Fruit fly (Drosophila melanogaster): ENCODE data around the gene Mettl14.

Mettl14 gene

DNA sequence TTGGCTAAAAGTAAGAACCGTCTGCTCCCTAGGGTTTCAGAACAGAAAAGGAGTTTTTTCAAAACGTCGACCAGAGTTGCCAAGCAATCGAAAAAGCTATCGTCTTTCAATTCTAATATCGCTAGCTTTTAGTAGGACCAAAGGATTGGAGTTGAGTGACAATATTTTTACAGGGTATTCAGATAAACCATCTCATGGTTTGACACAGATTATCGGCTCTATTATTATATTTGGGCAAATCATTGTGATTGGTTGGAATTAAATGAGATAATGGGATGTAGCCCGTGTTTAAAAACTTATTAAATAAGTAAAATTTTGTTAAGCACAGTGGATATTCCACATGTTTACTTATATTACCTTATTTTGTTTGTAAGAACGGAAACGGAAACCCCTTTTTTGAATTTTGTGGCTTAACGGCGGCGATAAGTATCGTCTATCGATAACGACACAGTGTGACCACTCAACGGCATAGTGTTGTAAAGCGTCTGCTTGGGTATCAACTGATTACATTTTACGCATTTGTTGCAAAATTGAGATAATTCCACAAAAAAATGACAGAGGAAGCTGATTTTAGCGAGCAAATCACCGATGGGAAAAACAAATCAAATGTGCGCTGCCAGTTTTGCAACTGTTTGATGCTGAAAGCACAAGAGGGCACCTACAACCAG is 11.8 kb downstream of the Mettl14 start, which contains the start of the genes mtsh and strat (continued):
- TF ChIP-seq knrl (GFP tag; IDR thresholded peaks at IDR 0.05; ENCODE audit: partially characterized antibody): peak; percentile 48; the same call in 2 of the 3 replicates
- TF ChIP-seq emc (GFP tag; optimal IDR thresholded peaks at IDR 0.05): no peak
- TF ChIP-seq CG4360 (GFP tag; IDR thresholded peaks at IDR 0.05): no peak; the same call in 1 of the 2 replicates
- no peak for TF ChIP-seq CG15073 (GFP tag; optimal IDR thresholded peaks at IDR 0.05)
- peak; percentile 28 for TF ChIP-seq chn (GFP tag; optimal IDR thresholded peaks at IDR 0.05)
- peak; percentile 79 for TF ChIP-seq zen (tag; optimal IDR thresholded peaks at IDR 0.05)
- TF ChIP-seq CG16815 (GFP tag; optimal IDR thresholded peaks at IDR 0.05): no peak
- TF ChIP-seq Aef1 (GFP tag; IDR thresholded peaks at IDR 0.05): no peak
- no peak for TF ChIP-seq CG6854 (GFP tag; optimal IDR thresholded peaks at IDR 0.05)
- peak; percentile 70 for TF ChIP-seq Asciz (GFP tag; optimal IDR thresholded peaks at IDR 0.05)
- peak; percentile 65 for TF ChIP-seq HHEX (GFP tag; optimal IDR thresholded peaks at IDR 0.05)
- peak; percentile 62 for TF ChIP-seq Sry-δ (GFP tag; optimal IDR thresholded peaks at IDR 0.05)
- no peak for TF ChIP-seq CG6689 (GFP tag; IDR thresholded peaks at IDR 0.05)
- peak; percentile 23 for TF ChIP-seq Dip3 (GFP tag; optimal IDR thresholded peaks at IDR 0.05)
- no peak for TF ChIP-seq sens-2 (GFP tag; IDR thresholded peaks at IDR 0.05)
- no peak for TF ChIP-seq CG9609 (GFP tag; optimal IDR thresholded peaks at IDR 0.05)
- peak; percentile 21 for TF ChIP-seq twi (tag; optimal IDR thresholded peaks at IDR 0.05)
- TF ChIP-seq sug (tag; optimal IDR thresholded peaks at IDR 0.05): no peak
- TF ChIP-seq CG10431 (GFP tag; optimal IDR thresholded peaks at IDR 0.05): no peak
- TF ChIP-seq Neu2 (GFP tag; optimal IDR thresholded peaks at IDR 0.05; ENCODE audit: borderline replicate concordance): no peak
- TF ChIP-seq lmd (GFP tag; IDR thresholded peaks at IDR 0.05): no peak
- TF ChIP-seq bigmax (GFP tag; optimal IDR thresholded peaks at IDR 0.05): peak; percentile 7
- no peak for TF ChIP-seq CG13424 (tag; optimal IDR thresholded peaks at IDR 0.05)
- TF ChIP-seq YL-1 (GFP tag; optimal IDR thresholded peaks at IDR 0.05): peak; percentile 52
- TF ChIP-seq CG33557 (GFP tag; optimal IDR thresholded peaks at IDR 0.05): peak; percentile 59
- TF ChIP-seq schlank (tag; optimal IDR thresholded peaks at IDR 0.05): peak; percentile 38
- peak; percentile 65 for TF ChIP-seq CG1233 (GFP tag; optimal IDR thresholded peaks at IDR 0.05)
- TF ChIP-seq Nf-YC (tag; optimal IDR thresholded peaks at IDR 0.05): no peak
- TF ChIP-seq gt (GFP tag; IDR thresholded peaks at IDR 0.05): no peak
- TF ChIP-seq sr (GFP tag; IDR thresholded peaks at IDR 0.05): peak; percentile 47; the same call in 1 of the 3 replicates
- peak; percentile 98 for TF ChIP-seq Ets97D (GFP tag; optimal IDR thresholded peaks at IDR 0.05)
- TF ChIP-seq pum (GFP tag; optimal IDR thresholded peaks at IDR 0.05): no peak
- no peak for TF ChIP-seq Camta (GFP tag; optimal IDR thresholded peaks at IDR 0.05)
- TF ChIP-seq Dbx (GFP tag; IDR thresholded peaks at IDR 0.05): no peak
- TF ChIP-seq CG15514 (GFP tag; optimal IDR thresholded peaks at IDR 0.05): peak; percentile 83
- peak; percentile 48 for TF ChIP-seq HLHmδ (GFP tag; optimal IDR thresholded peaks at IDR 0.05)
- peak; percentile 59 for TF ChIP-seq mam (GFP tag; optimal IDR thresholded peaks at IDR 0.05)
- no peak for TF ChIP-seq Taf1 (GFP tag; IDR thresholded peaks at IDR 0.05)
- peak; percentile 52 for TF ChIP-seq BtbVII (GFP tag; optimal IDR thresholded peaks at IDR 0.05)
- TF ChIP-seq CG14050 (GFP tag; IDR thresholded peaks at IDR 0.05): no peak; the same call in 2 of the 3 replicates
- TF ChIP-seq h (optimal IDR thresholded peaks at IDR 0.05): no peak
- TF ChIP-seq CG4820 (GFP tag; optimal IDR thresholded peaks at IDR 0.05): peak; percentile 45
- TF ChIP-seq NK7.1 (GFP tag; optimal IDR thresholded peaks at IDR 0.05): no peak
- TF ChIP-seq CHES-1-like (GFP tag; optimal IDR thresholded peaks at IDR 0.05): peak; percentile 55
- TF ChIP-seq CG17612 (GFP tag; IDR thresholded peaks at IDR 0.05): no peak
- TF ChIP-seq CG8281 (tag; optimal IDR thresholded peaks at IDR 0.05): peak; percentile 39
- TF ChIP-seq CG11695 (GFP tag; IDR thresholded peaks at IDR 0.05): no peak
- TF ChIP-seq sens (GFP tag): peak; percentile 91
- no peak for TF ChIP-seq Deaf1 (tag; optimal IDR thresholded peaks at IDR 0.05)
- peak; percentile 48 for TF ChIP-seq CG17802 (tag; optimal IDR thresholded peaks at IDR 0.05)
- TF ChIP-seq CG17359 (tag; optimal IDR thresholded peaks at IDR 0.05): peak; percentile 65
